Fruit fly (Drosophila melanogaster): ENCODE results near the gene CG6686.

Gene CG6686

DNA sequence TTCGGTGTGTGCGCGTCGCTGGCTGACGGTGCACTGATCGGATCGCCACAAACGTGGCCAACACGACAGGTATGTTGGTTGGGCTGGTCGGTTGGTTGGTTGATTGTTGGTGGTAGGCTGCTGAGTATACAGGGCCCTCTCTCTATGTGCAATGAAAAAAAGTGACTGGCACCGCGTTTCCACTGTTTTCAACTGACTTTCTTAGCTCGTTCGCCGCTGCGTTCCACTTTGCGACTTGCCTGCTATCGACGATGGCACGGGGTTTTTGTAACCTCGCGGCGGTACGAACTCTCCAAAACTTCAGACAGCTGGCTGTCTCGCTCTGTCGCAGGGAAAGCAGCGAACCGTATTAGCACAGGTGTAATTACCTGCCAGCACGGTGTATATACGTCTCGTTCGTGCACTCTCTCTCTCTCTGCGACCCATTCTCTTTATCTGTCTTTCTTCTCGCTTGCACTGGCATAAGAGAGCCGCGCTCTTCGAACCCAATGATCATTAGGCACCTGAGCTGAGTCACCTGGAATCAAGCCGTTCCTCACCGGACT lies 16.9 kb downstream of the CG6686 start (continued):
- no peak for TF ChIP-seq fd96Cb (tag; optimal IDR thresholded peaks at IDR 0.05)
- peak; percentile 22; the same call in 1 of the 2 replicates for TF ChIP-seq sim (GFP tag; IDR thresholded peaks at IDR 0.05)
- peak; percentile 27 for TF ChIP-seq nom (GFP tag; optimal IDR thresholded peaks at IDR 0.05)
- TF ChIP-seq CG1529 (GFP tag; optimal IDR thresholded peaks at IDR 0.05) = no peak
- peak; percentile 25 for TF ChIP-seq Side (GFP tag; optimal IDR thresholded peaks at IDR 0.05)
- no peak for TF ChIP-seq Fer3 (tag; optimal IDR thresholded peaks at IDR 0.05)
- no peak for TF ChIP-seq CG7928 (GFP tag; optimal IDR thresholded peaks at IDR 0.05)
- no peak for TF ChIP-seq Mes4 (GFP tag; optimal IDR thresholded peaks at IDR 0.05)
- no peak for TF ChIP-seq gsb (GFP tag; IDR thresholded peaks at IDR 0.05)
- TF ChIP-seq fd3F (GFP tag; optimal IDR thresholded peaks at IDR 0.05) = no peak
- TF ChIP-seq otp (GFP tag; IDR thresholded peaks at IDR 0.05) = no peak; the same call in 1 of the 3 replicates
- TF ChIP-seq CG7745 (tag; optimal IDR thresholded peaks at IDR 0.05) = no peak
- peak; percentile 59 for TF ChIP-seq pb (GFP tag; optimal IDR thresholded peaks at IDR 0.05)
- no peak for TF ChIP-seq Gsc (GFP tag; IDR thresholded peaks at IDR 0.05)
- no peak for TF ChIP-seq usp (GFP tag; optimal IDR thresholded peaks at IDR 0.05)
- no peak for TF ChIP-seq CG33213 (GFP tag; optimal IDR thresholded peaks at IDR 0.05)
- TF ChIP-seq CG17186 (GFP tag; optimal IDR thresholded peaks at IDR 0.05) = no peak
- no peak for TF ChIP-seq ranshi (GFP tag; IDR thresholded peaks at IDR 0.05)

DNA sequence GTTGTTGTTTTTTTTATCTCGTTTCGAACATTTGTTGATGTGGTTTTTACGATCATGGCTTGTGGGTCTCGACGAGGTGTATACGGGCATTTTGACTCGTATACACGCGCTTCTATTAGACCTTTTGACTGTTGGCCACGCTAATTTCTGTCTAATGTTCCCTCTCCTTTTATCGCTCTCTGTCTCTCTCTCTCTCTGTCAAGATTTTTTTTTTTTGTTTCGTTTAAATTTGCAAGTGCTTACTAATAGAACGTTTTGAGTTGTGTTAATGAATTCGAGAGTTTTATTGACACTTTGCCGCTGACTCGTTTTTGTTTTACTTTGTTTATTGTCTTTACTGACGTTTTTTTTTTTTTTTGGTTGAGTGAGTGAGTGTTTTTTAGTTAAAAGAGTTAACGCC lies 17.5 kb downstream of the CG6686 start:
- TF ChIP-seq HmgZ (tag; optimal IDR thresholded peaks at IDR 0.05) (no peak), Trl (optimal IDR thresholded peaks at IDR 0.05) (no peak), Trl (GFP tag; optimal IDR thresholded peaks at IDR 0.05) (no peak), CG14014 (GFP tag; IDR thresholded peaks at IDR 0.05) (no peak), inv (GFP tag; IDR thresholded peaks at IDR 0.05; ENCODE audit: partially characterized antibody) (no peak), tx (GFP tag; optimal IDR thresholded peaks at IDR 0.05) (no peak), CG13624 (GFP tag; optimal IDR thresholded peaks at IDR 0.05) (no peak), scrt (GFP tag; optimal IDR thresholded peaks at IDR 0.05) (no peak), CG2120 (GFP tag; optimal IDR thresholded peaks at IDR 0.05) (no peak), CG30403 (GFP tag; optimal IDR thresholded peaks at IDR 0.05) (no peak), CG4707 (GFP tag; optimal IDR thresholded peaks at IDR 0.05) (no peak), eve (GFP tag; optimal IDR thresholded peaks at IDR 0.05) (peak in 1 of 2 experiments; percentile 76), z (GFP tag; IDR thresholded peaks at IDR 0.05) (peak; percentile 69; the same call in 2 of the 3 replicates), oc (tag; optimal IDR thresholded peaks at IDR 0.05) (no peak), CG1233 (GFP tag; optimal IDR thresholded peaks at IDR 0.05) (no peak), NK7.1 (GFP tag; optimal IDR thresholded peaks at IDR 0.05) (no peak), sd (tag; optimal IDR thresholded peaks at IDR 0.05) (no peak), sens (GFP tag) (peak; percentile 75), CG16815 (GFP tag; optimal IDR thresholded peaks at IDR 0.05) (no peak), CG6813 (GFP tag; optimal IDR thresholded peaks at IDR 0.05) (no peak), CG12104 (GFP tag; optimal IDR thresholded peaks at IDR 0.05) (no peak), twi (tag; optimal IDR thresholded peaks at IDR 0.05) (no peak), CG8388 (GFP tag; optimal IDR thresholded peaks at IDR 0.05) (no peak), Hmx (GFP tag; optimal IDR thresholded peaks at IDR 0.05) (no peak), run (tag; optimal IDR thresholded peaks at IDR 0.05) (no peak), CG4820 (GFP tag; optimal IDR thresholded peaks at IDR 0.05) (peak; percentile 9), CG11560 (tag; IDR thresholded peaks at IDR 0.05) (no peak), Mes4 (GFP tag; optimal IDR thresholded peaks at IDR 0.05) (no peak), ase (GFP tag; IDR thresholded peaks at IDR 0.05) (no peak), fd96Cb (tag; optimal IDR thresholded peaks at IDR 0.05) (no peak), hkb (optimal IDR thresholded peaks at IDR 0.05) (no peak), hkb (GFP tag; IDR thresholded peaks at IDR 0.05) (no peak), CG9609 (GFP tag; optimal IDR thresholded peaks at IDR 0.05) (no peak), CG11695 (GFP tag; IDR thresholded peaks at IDR 0.05) (no peak), otp (GFP tag; IDR thresholded peaks at IDR 0.05) (no peak)

All from whole organism, embryonic.